Worm (Caenorhabditis elegans): ENCODE measurements around the gene F01D5.3.

F01D5.3 gene

DNA sequence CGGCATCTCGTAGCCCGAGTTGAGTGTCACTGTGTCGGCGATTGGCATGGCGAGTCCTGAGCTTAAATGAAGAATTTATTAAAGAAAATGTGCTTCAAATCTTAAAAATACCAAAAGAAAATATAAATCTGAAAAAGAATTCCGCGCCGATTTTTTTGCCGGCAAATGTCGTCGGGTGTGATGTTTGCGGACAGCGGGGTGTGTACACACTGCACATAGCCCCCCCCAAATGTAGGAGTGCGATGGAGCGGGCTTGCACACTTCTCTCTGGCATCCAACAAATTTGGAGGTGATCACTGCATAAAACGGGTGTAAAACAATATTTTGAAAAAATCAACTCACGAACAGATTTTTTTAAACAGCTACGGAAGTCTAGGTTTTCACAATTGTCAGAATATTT, 23.8 kb downstream of the F01D5.3 start, which contains the start of gene Y39G8B.2:
Y39G8B.2 (minus strand) TSS at position 61 of the 400 bp plus-strand sequence.
- TF ChIP-seq fos-1 (tag; optimal IDR thresholded peaks at IDR 0.05) (peak; percentile 65), nhr-77 (tag; optimal IDR thresholded peaks at IDR 0.05) (peak; percentile 63), ztf-4 (tag; optimal IDR thresholded peaks at IDR 0.05) (no peak), mab-5 (tag; optimal IDR thresholded peaks at IDR 0.05) (peak; percentile 59), peb-1 (tag; optimal IDR thresholded peaks at IDR 0.05) (no peak), R02D3.7 (tag; optimal IDR thresholded peaks at IDR 0.05) (no peak), ceh-16 (tag; optimal IDR thresholded peaks at IDR 0.05) (no peak), nhr-21 (tag; optimal IDR thresholded peaks at IDR 0.05) (peak; percentile 51), dmd-4 (tag; optimal IDR thresholded peaks at IDR 0.05) (no peak), C34F6.9 (tag; optimal IDR thresholded peaks at IDR 0.05) (peak; percentile 92), nhr-23 (tag; optimal IDR thresholded peaks at IDR 0.05) (no peak), sem-4 (tag; optimal IDR thresholded peaks at IDR 0.05) (peak; percentile 22), unc-55 (GFP tag; optimal IDR thresholded peaks at IDR 0.05) (peak; percentile 93), gmeb-1 (tag; optimal IDR thresholded peaks at IDR 0.05) (peak; percentile 81), crh-2 (tag; optimal IDR thresholded peaks at IDR 0.05) (peak; percentile 83), snpc-4 (tag; optimal IDR thresholded peaks at IDR 0.05) (peak; percentile 84), ztf-1 (GFP tag; conservative IDR thresholded peaks at IDR 0.05) (no peak), lin-13 (GFP tag; optimal IDR thresholded peaks at IDR 0.05) (peak; percentile 90), nhr-12 (tag; optimal IDR thresholded peaks at IDR 0.05) (no peak), elt-3 (tag; optimal IDR thresholded peaks at IDR 0.05) (no peak), sma-9 (GFP tag; optimal IDR thresholded peaks at IDR 0.05) (peak; percentile 72), sma-9 (tag; optimal IDR thresholded peaks at IDR 0.05) (no peak), unc-39 (tag; optimal IDR thresholded peaks at IDR 0.05) (no peak), zag-1 (tag; optimal IDR thresholded peaks at IDR 0.05) (peak; percentile 31), ceh-82 (tag; optimal IDR thresholded peaks at IDR 0.05) (peak; percentile 29), F13H6.1 (tag; optimal IDR thresholded peaks at IDR 0.05) (peak; percentile 78), ama-1 (optimal IDR thresholded peaks at IDR 0.05) (no peak), aly-2 (tag; optimal IDR thresholded peaks at IDR 0.05) (no peak), nhr-10 (tag; optimal IDR thresholded peaks at IDR 0.05) (no peak), skn-1 (tag; optimal IDR thresholded peaks at IDR 0.05) (peak; percentile 5), lin-11 (tag; optimal IDR thresholded peaks at IDR 0.05) (peak; percentile 75), ZK546.5 (tag; optimal IDR thresholded peaks at IDR 0.05) (peak; percentile 15), blmp-1 (tag; optimal IDR thresholded peaks at IDR 0.05; ENCODE audit: insufficient read depth) (peak; percentile 55), nhr-129 (tag; optimal IDR thresholded peaks at IDR 0.05) (peak; percentile 80), Y55F3AM.14 (GFP tag; optimal IDR thresholded peaks at IDR 0.05) (peak; percentile 49), elt-1 (tag; optimal IDR thresholded peaks at IDR 0.05) (no peak), nhr-11 (tag; optimal IDR thresholded peaks at IDR 0.05) (no peak), ztf-11 (tag; optimal IDR thresholded peaks at IDR 0.05) (no peak), lsy-2 (tag; optimal IDR thresholded peaks at IDR 0.05) (peak; percentile 77 to 92), mbf-1 (tag; optimal IDR thresholded peaks at IDR 0.05) (no peak), alr-1 (tag; optimal IDR thresholded peaks at IDR 0.05) (no peak), mdl-1 (tag; optimal IDR thresholded peaks at IDR 0.05) (no peak), unc-62 (GFP tag; optimal IDR thresholded peaks at IDR 0.05) (no peak), nhr-237 (tag; optimal IDR thresholded peaks at IDR 0.05) (no peak), egl-27 (tag; optimal IDR thresholded peaks at IDR 0.05) (peak; percentile 36), sma-3 (GFP tag; optimal IDR thresholded peaks at IDR 0.05) (peak; percentile 74), lin-39 (tag; optimal IDR thresholded peaks at IDR 0.05) (no peak), nhr-25 (tag; optimal IDR thresholded peaks at IDR 0.05) (peak; percentile 86), nhr-6 (tag; optimal IDR thresholded peaks at IDR 0.05) (no peak)

Measured in whole organism, L2 larva.